Worm (Caenorhabditis elegans) whole organism, L4/young adult: Measurements from ENCODE around the gene madf-5.
A peak's percentile ranks its signal among the peaks of the same experiment; 100 is the strongest.

Experiments
- W03F9.2 ChIP-seq: fragments of 150-350 bp; optimal IDR thresholded peaks from 2 replicates; lab custom pipeline; 2014; ENCODE audit warnings: missing biosample characterization, missing genetic modification characterization
- dao-5 ChIP-seq: sonication (generic microtip); optimal IDR thresholded peaks from 2 replicates; lab custom pipeline; 2016; ENCODE audit warnings: missing genotype, missing genetic modification characterization, moderate library complexity, missing compliant biosample characterization
- him-1 ChIP-seq: sonication (generic microtip); optimal IDR thresholded peaks from 2 replicates; lab custom pipeline; 2016; ENCODE audit warnings: missing genotype, missing genetic modification reagents, missing genetic modification characterization, missing compliant biosample characterization

ce11 chrII:14561549-14562115, 11.8 kb upstream of the madf-5 start, which contains the start of gene mog-4:
- TF ChIP-seq W03F9.2 (tag; lab: Kevin White, UChicago), result peak; percentile 88
- peak; percentile 96 for TF ChIP-seq him-1
- peak; percentile 38 for TF ChIP-seq dao-5
